Fruit fly (Drosophila melanogaster): Measurements from ENCODE around the gene Cmpk.

DNA sequence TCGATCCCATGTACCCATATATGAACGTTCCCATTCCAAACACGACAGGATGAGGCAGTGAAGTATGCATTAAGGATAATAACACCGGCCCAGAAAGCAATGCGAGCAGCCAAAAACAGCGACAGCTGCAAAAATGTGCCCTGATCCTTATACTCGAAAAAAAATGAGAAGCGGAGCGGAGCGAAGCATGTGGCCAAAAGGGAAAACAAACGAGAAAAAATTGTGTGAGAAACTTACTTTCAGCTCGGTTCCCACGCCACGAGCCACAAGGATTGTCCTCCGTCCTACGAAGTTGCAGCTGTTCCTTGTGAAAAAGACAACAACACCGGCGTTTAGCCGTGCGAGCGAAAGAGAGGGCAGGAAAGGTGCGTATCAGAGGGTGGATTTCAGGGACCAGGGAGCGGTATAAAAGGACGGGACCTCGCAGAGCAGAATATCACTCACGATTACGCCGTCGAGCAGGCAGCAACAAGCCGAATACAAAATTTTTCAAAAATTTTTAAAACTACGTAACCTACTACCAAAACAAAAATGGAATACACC, 15.4 kb downstream of the Cmpk start:
- no peak for TF ChIP-seq CG8478 (optimal IDR thresholded peaks at IDR 0.05)
- no peak for TF ChIP-seq CTCF (optimal IDR thresholded peaks at IDR 0.05)

All from S2 (cell line).